Fruit fly (Drosophila melanogaster) whole organism, pupa: ENCODE data around the gene Act5C.

Source experiments
- CG13204 ChIP-seq: fragments of 200-800 bp; sonication (Bioruptor generic); optimal IDR thresholded peaks from 2 replicates; lab custom pipeline; 2018; ENCODE audit warnings: missing biosample characterization, mild to moderate bottlenecking, missing genetic modification characterization, moderate library complexity
- CG15710 ChIP-seq: fragments of 200-800 bp; sonication (Bioruptor generic); optimal IDR thresholded peaks from 2 replicates; lab custom pipeline; 2018; ENCODE audit warnings: missing biosample characterization, mild to moderate bottlenecking, missing genetic modification characterization, moderate library complexity
- CG17806 ChIP-seq: fragments of 200-800 bp; sonication (Bioruptor generic); optimal IDR thresholded peaks from 2 replicates; lab custom pipeline; 2018; ENCODE audit warnings: missing biosample characterization, mild to moderate bottlenecking, missing genetic modification characterization, moderate library complexity
- CG4496 ChIP-seq: fragments of 200-800 bp; sonication (Bioruptor generic); IDR thresholded peaks from 3 replicates; pipeline ENCODE4 v1.3.6; 2022; ENCODE audit warnings: missing biosample characterization, missing genetic modification characterization
- CG8159 ChIP-seq: fragments of 200-800 bp; sonication (Bioruptor generic); optimal IDR thresholded peaks from 3 replicates; lab custom pipeline; 2018; ENCODE audit warnings: missing biosample characterization, mild to moderate bottlenecking, missing genetic modification characterization, moderate library complexity
- CG9948 ChIP-seq: fragments of 200-800 bp; sonication (Bioruptor generic); optimal IDR thresholded peaks from 2 replicates; lab custom pipeline; 2018; ENCODE audit warnings: missing biosample characterization, mild to moderate bottlenecking, missing genetic modification characterization, moderate library complexity
- D1 ChIP-seq: fragments of 200-800 bp; sonication (Bioruptor generic); optimal IDR thresholded peaks from 2 replicates; lab custom pipeline; 2018; ENCODE audit warnings: missing biosample characterization, mild to moderate bottlenecking, missing genetic modification characterization, moderate library complexity
- Pif1B ChIP-seq: fragments of 200-800 bp; sonication (Bioruptor generic); optimal IDR thresholded peaks from 3 replicates; lab custom pipeline; 2016; ENCODE audit warnings: missing biosample characterization, missing genetic modification characterization
- fd96Ca ChIP-seq: fragments of 200-800 bp; sonication (Bioruptor generic); IDR thresholded peaks from 3 replicates; pipeline ENCODE4 v1.3.6; 2022; ENCODE audit warnings: missing biosample characterization, missing genetic modification characterization
- rn ChIP-seq: fragments of 200-800 bp; sonication (Bioruptor generic); IDR thresholded peaks from 2 replicates; pipeline ENCODE4 v1.3.6; 2022; ENCODE audit warnings: missing biosample characterization, missing genetic modification characterization

- TF ChIP-seq Pif1B (peak; percentile 83), CG15710 (peak; percentile 82), CG8159 (tag; lab: Kevin White, UChicago) (peak; percentile 81), CG9948 (tag; lab: Kevin White, UChicago) (peak; percentile 78), CG17806 (peak; percentile 74), fd96Ca (peak; percentile 83; the same call in 2 of the 3 replicates), CG4496 (GFP tag; lab: Robert Waterston, UW) (peak; percentile 82), CG13204 (GFP tag; lab: Kevin White, UChicago) (peak; percentile 76), rn (0 out of 2 replicates have a peak, but pooled peaks have one; percentile 32), D1 (tag; lab: Kevin White, UChicago) (peak; percentile 4)
Observed at dm6 chrX:5886764-5887555, 13.7 kb upstream of the Act5C start.
